4 worm cellular contexts compared by ENCODE assay signal in genomic region chrX:2549322-2549721, ce11.
TF ChIP-seq lines count a peak whose summit lies in the region.

No protein-coding gene starts in this region.

TF ChIP-seq in whole organism, L2 larva, 48 proteins besides CTCF, POLR2A, EP300 and RAD21 (continues in another document):
- TF ChIP-seq nhr-129 (tag; optimal IDR thresholded peaks at IDR 0.05; lab: Kevin White, UChicago) (peak; percentile 70), sma-3 (GFP tag; optimal IDR thresholded peaks at IDR 0.05; lab: Kevin White, UChicago) (peak; percentile 37), unc-55 (GFP tag; optimal IDR thresholded peaks at IDR 0.05; lab: Kevin White, UChicago) (peak; percentile 55), lsy-2 (tag; optimal IDR thresholded peaks at IDR 0.05; lab: Kevin White, UChicago) (peak; percentile 35 to 67), fos-1 (tag; optimal IDR thresholded peaks at IDR 0.05; lab: Kevin White, UChicago) (peak; percentile 64), peb-1 (tag; optimal IDR thresholded peaks at IDR 0.05; lab: Kevin White, UChicago) (no peak), ama-1 (optimal IDR thresholded peaks at IDR 0.05; lab: Kevin White, UChicago) (no peak), lin-11 (tag; optimal IDR thresholded peaks at IDR 0.05; lab: Kevin White, UChicago) (peak; percentile 30), nhr-25 (tag; optimal IDR thresholded peaks at IDR 0.05; lab: Kevin White, UChicago) (peak; percentile 4), unc-62 (GFP tag; optimal IDR thresholded peaks at IDR 0.05; lab: Kevin White, UChicago) (no peak), R02D3.7 (tag; optimal IDR thresholded peaks at IDR 0.05; lab: Kevin White, UChicago) (no peak), crh-2 (tag; optimal IDR thresholded peaks at IDR 0.05; lab: Kevin White, UChicago) (peak; percentile 58), lin-13 (GFP tag; optimal IDR thresholded peaks at IDR 0.05; lab: Kevin White, UChicago) (peak; percentile 61), C34F6.9 (tag; optimal IDR thresholded peaks at IDR 0.05; lab: Kevin White, UChicago) (peak; percentile 53), nhr-21 (tag; optimal IDR thresholded peaks at IDR 0.05; lab: Kevin White, UChicago) (peak; percentile 66), mbf-1 (tag; optimal IDR thresholded peaks at IDR 0.05; lab: Kevin White, UChicago) (no peak), skn-1 (tag; optimal IDR thresholded peaks at IDR 0.05; lab: Kevin White, UChicago) (no peak), alr-1 (tag; optimal IDR thresholded peaks at IDR 0.05; lab: Kevin White, UChicago) (no peak), nhr-23 (tag; optimal IDR thresholded peaks at IDR 0.05; lab: Kevin White, UChicago) (no peak), unc-39 (tag; optimal IDR thresholded peaks at IDR 0.05; lab: Kevin White, UChicago) (no peak), mdl-1 (tag; optimal IDR thresholded peaks at IDR 0.05; lab: Kevin White, UChicago) (peak in 1 of 2 experiments; percentile 54), aly-2 (tag; optimal IDR thresholded peaks at IDR 0.05; lab: Kevin White, UChicago) (no peak), elt-3 (tag; optimal IDR thresholded peaks at IDR 0.05; lab: Kevin White, UChicago) (no peak), ztf-11 (tag; optimal IDR thresholded peaks at IDR 0.05; lab: Kevin White, UChicago) (no peak)

TF ChIP-seq in whole organism, L4 larva, 104 proteins besides CTCF, POLR2A, EP300 and RAD21 (continues in another document):
- TF ChIP-seq madf-5 (GFP tag; IDR thresholded peaks at IDR 0.05; lab: Robert Waterston, UW) (peak; percentile 68 to 91; a peak in 2 of 4 replicates), hlh-11 (tag; optimal IDR thresholded peaks at IDR 0.05; lab: Kevin White, UChicago) (peak; percentile 75), tra-1 (GFP tag; IDR thresholded peaks at IDR 0.05; lab: Robert Waterston, UW) (no peak), F49E8.2 (tag; optimal IDR thresholded peaks at IDR 0.05; lab: Kevin White, UChicago; ENCODE audit: borderline replicate concordance) (peak; percentile 41), ceh-44 (GFP tag; IDR thresholded peaks at IDR 0.05; lab: Robert Waterston, UW) (0 out of 2 replicates have a peak, but pooled peaks have one; percentile 44), lsy-2 (tag; optimal IDR thresholded peaks at IDR 0.05; lab: Kevin White, UChicago) (peak in 1 of 2 experiments; percentile 65), madf-9 (GFP tag; conservative IDR thresholded peaks at IDR 0.05; lab: Robert Waterston, UW) (peak; percentile 55), nhr-111 (GFP tag; optimal IDR thresholded peaks at IDR 0.05; lab: Kevin White, UChicago) (peak; percentile 11), nhr-237 (tag; optimal IDR thresholded peaks at IDR 0.05; lab: Kevin White, UChicago) (no peak), zfp-2 (tag; optimal IDR thresholded peaks at IDR 0.05; lab: Kevin White, UChicago) (peak; percentile 26), ceh-32 (tag; optimal IDR thresholded peaks at IDR 0.05; lab: Kevin White, UChicago; ENCODE audit: poor library complexity) (peak; percentile 68), aha-1 (tag; lab: Kevin White, UChicago) (peak; percentile 92), aly-2 (tag; optimal IDR thresholded peaks at IDR 0.05; lab: Kevin White, UChicago) (peak; percentile 57), hif-1 (tag; optimal IDR thresholded peaks at IDR 0.05; lab: Kevin White, UChicago) (peak; percentile 43 to 68), ctbp-1 (GFP tag; IDR thresholded peaks at IDR 0.05; lab: Robert Waterston, UW) (peak; percentile 83), egl-43 (GFP tag; IDR thresholded peaks at IDR 0.05; lab: Robert Waterston, UW) (peak; percentile 92), skn-1 (tag; optimal IDR thresholded peaks at IDR 0.05; lab: Kevin White, UChicago) (no peak), nhr-48 (tag; optimal IDR thresholded peaks at IDR 0.05; lab: Kevin White, UChicago) (peak; percentile 59), spr-3 (GFP tag; optimal IDR thresholded peaks at IDR 0.05; lab: Kevin White, UChicago) (peak; percentile 7), ZK546.5 (tag; optimal IDR thresholded peaks at IDR 0.05; lab: Kevin White, UChicago) (no peak), T20F7.1 (GFP tag; optimal IDR thresholded peaks at IDR 0.05; lab: Kevin White, UChicago) (peak; percentile 28), ceh-62 (tag; optimal IDR thresholded peaks at IDR 0.05; lab: Kevin White, UChicago) (no peak), unc-39 (tag; optimal IDR thresholded peaks at IDR 0.05; lab: Kevin White, UChicago) (no peak)

TF ChIP-seq in whole organism, late embryonic, 69 proteins besides CTCF, POLR2A, EP300 and RAD21 (continues in another document):
- peak; percentile 79 for TF ChIP-seq ttx-3 (tag; optimal IDR thresholded peaks at IDR 0.05; lab: Kevin White, UChicago)
- TF ChIP-seq C08G9.2 (tag; optimal IDR thresholded peaks at IDR 0.05; lab: Kevin White, UChicago), result peak; percentile 78
- peak; percentile 83 for TF ChIP-seq ceh-18 (tag; optimal IDR thresholded peaks at IDR 0.05; lab: Kevin White, UChicago)
- TF ChIP-seq odd-2 (tag; optimal IDR thresholded peaks at IDR 0.05; lab: Kevin White, UChicago), result peak; percentile 51
- no peak for TF ChIP-seq pag-3 (tag; optimal IDR thresholded peaks at IDR 0.05; lab: Kevin White, UChicago; ENCODE audit: borderline replicate concordance)
- TF ChIP-seq ceh-34 (tag; optimal IDR thresholded peaks at IDR 0.05; lab: Kevin White, UChicago), result peak; percentile 73
- TF ChIP-seq unc-55 (GFP tag; optimal IDR thresholded peaks at IDR 0.05; lab: Kevin White, UChicago), result no peak
- TF ChIP-seq eyg-1 (tag; optimal IDR thresholded peaks at IDR 0.05; lab: Kevin White, UChicago), result peak; percentile 79
- TF ChIP-seq ets-4 (tag; optimal IDR thresholded peaks at IDR 0.05; lab: Kevin White, UChicago), result peak; percentile 25
- peak; percentile 32 for TF ChIP-seq hlh-8 (tag; optimal IDR thresholded peaks at IDR 0.05; lab: Kevin White, UChicago)
- TF ChIP-seq T23F11.4 (GFP tag; optimal IDR thresholded peaks at IDR 0.05; lab: Kevin White, UChicago), result peak; percentile 83
- TF ChIP-seq hlh-13 (GFP tag; optimal IDR thresholded peaks at IDR 0.05; lab: Kevin White, UChicago), result peak; percentile 50
- no peak for TF ChIP-seq lim-6 (tag; optimal IDR thresholded peaks at IDR 0.05; lab: Kevin White, UChicago)
- no peak for TF ChIP-seq mec-3 (tag; optimal IDR thresholded peaks at IDR 0.05; lab: Kevin White, UChicago; ENCODE audit: borderline replicate concordance)
- TF ChIP-seq nhr-232 (tag; optimal IDR thresholded peaks at IDR 0.05; lab: Kevin White, UChicago), result peak; percentile 80
- TF ChIP-seq ceh-30 (tag; optimal IDR thresholded peaks at IDR 0.05; lab: Kevin White, UChicago), result no peak
- peak; percentile 75 for TF ChIP-seq dve-1 (tag; optimal IDR thresholded peaks at IDR 0.05; lab: Kevin White, UChicago)
- no peak for TF ChIP-seq hlh-30 (tag; optimal IDR thresholded peaks at IDR 0.05; lab: Kevin White, UChicago; ENCODE audit: insufficient read depth)
- no peak for TF ChIP-seq pros-1 (tag; optimal IDR thresholded peaks at IDR 0.05; lab: Kevin White, UChicago)
- peak; percentile 81 for TF ChIP-seq fax-1 (tag; optimal IDR thresholded peaks at IDR 0.05; lab: Kevin White, UChicago)
- TF ChIP-seq tbx-7 (tag; optimal IDR thresholded peaks at IDR 0.05; lab: Kevin White, UChicago), result peak; percentile 50
- TF ChIP-seq gmeb-2 (tag; optimal IDR thresholded peaks at IDR 0.05; lab: Kevin White, UChicago), result peak; percentile 85
- TF ChIP-seq ceh-2 (tag; optimal IDR thresholded peaks at IDR 0.05; lab: Kevin White, UChicago), result peak; percentile 47
- TF ChIP-seq ceh-24 (tag; optimal IDR thresholded peaks at IDR 0.05; lab: Kevin White, UChicago), result peak; percentile 56
- TF ChIP-seq hlh-15 (tag; optimal IDR thresholded peaks at IDR 0.05; lab: Kevin White, UChicago), result peak; percentile 76

TF ChIP-seq in whole organism, mixed stage, embryonic, 35 proteins besides CTCF, POLR2A, EP300 and RAD21 (continues in another document):
- TF ChIP-seq ztf-11 (tag; optimal IDR thresholded peaks at IDR 0.05; lab: Kevin White, UChicago) (no peak), blmp-1 (tag; optimal IDR thresholded peaks at IDR 0.05; lab: Kevin White, UChicago) (no peak), nhr-28 (tag; optimal IDR thresholded peaks at IDR 0.05; lab: Kevin White, UChicago) (no peak), unc-62 (GFP tag; optimal IDR thresholded peaks at IDR 0.05; lab: Kevin White, UChicago) (peak; percentile 59), M03D4.4 (tag; optimal IDR thresholded peaks at IDR 0.05; lab: Kevin White, UChicago) (peak; percentile 89), cnd-1 (tag; optimal IDR thresholded peaks at IDR 0.05; lab: Kevin White, UChicago) (peak; percentile 93), ceh-83 (GFP tag; optimal IDR thresholded peaks at IDR 0.05; lab: Kevin White, UChicago) (peak; percentile 95), sptf-1 (tag; optimal IDR thresholded peaks at IDR 0.05; lab: Kevin White, UChicago) (peak; percentile 92), lin-32 (GFP tag; optimal IDR thresholded peaks at IDR 0.05; lab: Kevin White, UChicago) (peak; percentile 82), sem-2 (GFP tag; optimal IDR thresholded peaks at IDR 0.05; lab: Kevin White, UChicago) (peak; percentile 85), elt-3 (tag; optimal IDR thresholded peaks at IDR 0.05; lab: Kevin White, UChicago) (no peak), ham-2 (GFP tag; optimal IDR thresholded peaks at IDR 0.05; lab: Kevin White, UChicago) (peak; percentile 90), nhr-76 (tag; optimal IDR thresholded peaks at IDR 0.05; lab: Kevin White, UChicago) (no peak), tbx-8 (GFP tag; optimal IDR thresholded peaks at IDR 0.05; lab: Kevin White, UChicago) (peak; percentile 50), unc-120 (tag; optimal IDR thresholded peaks at IDR 0.05; lab: Kevin White, UChicago; ENCODE audit: poor library complexity, severe bottlenecking) (peak; percentile 86), unc-39 (tag; optimal IDR thresholded peaks at IDR 0.05; lab: Kevin White, UChicago) (no peak), pha-4 (tag; optimal IDR thresholded peaks at IDR 0.05; lab: Kevin White, UChicago) (peak; percentile 33), snpc-4 (tag; optimal IDR thresholded peaks at IDR 0.05; lab: Kevin White, UChicago) (no peak), ceh-43 (GFP tag; optimal IDR thresholded peaks at IDR 0.05; lab: Kevin White, UChicago) (peak; percentile 84), flh-1 (GFP tag; optimal IDR thresholded peaks at IDR 0.05; lab: Kevin White, UChicago) (peak; percentile 82), mab-5 (tag; optimal IDR thresholded peaks at IDR 0.05; lab: Kevin White, UChicago) (no peak), nhr-12 (tag; optimal IDR thresholded peaks at IDR 0.05; lab: Kevin White, UChicago) (no peak), bed-3 (GFP tag; optimal IDR thresholded peaks at IDR 0.05; lab: Kevin White, UChicago) (peak; percentile 78), mep-1 (tag; optimal IDR thresholded peaks at IDR 0.05; lab: Kevin White, UChicago) (peak; percentile 34), ceh-39 (tag; optimal IDR thresholded peaks at IDR 0.05; lab: Kevin White, UChicago) (no peak), lsy-2 (tag; optimal IDR thresholded peaks at IDR 0.05; lab: Kevin White, UChicago) (no peak), nhr-2 (tag; optimal IDR thresholded peaks at IDR 0.05; lab: Kevin White, UChicago) (no peak), ces-1 (GFP tag; optimal IDR thresholded peaks at IDR 0.05; lab: Kevin White, UChicago) (no peak), drap-1 (GFP tag; optimal IDR thresholded peaks at IDR 0.05; lab: Kevin White, UChicago) (peak; percentile 90), elt-1 (tag; optimal IDR thresholded peaks at IDR 0.05; lab: Kevin White, UChicago; ENCODE audit: borderline replicate concordance, insufficient read depth) (no peak)
